Worm (Caenorhabditis elegans) whole organism, L4/young adult: ENCODE measurements around the gene nspb-9.

Experiments used
- W03F9.2 ChIP-seq: fragments of 150-350 bp; optimal IDR thresholded peaks from 2 replicates; lab custom pipeline; 2014; ENCODE audit warnings: missing biosample characterization, missing genetic modification characterization
- dao-5 ChIP-seq: sonication (generic microtip); optimal IDR thresholded peaks from 2 replicates; lab custom pipeline; 2016; ENCODE audit warnings: missing genotype, missing genetic modification characterization, moderate library complexity, missing compliant biosample characterization
- him-1 ChIP-seq: sonication (generic microtip); optimal IDR thresholded peaks from 2 replicates; lab custom pipeline; 2016; ENCODE audit warnings: missing genotype, missing genetic modification reagents, missing genetic modification characterization, missing compliant biosample characterization

ce11 chrII:14616402-14616801, 35.7 kb downstream of the nspb-9 start:
- no peak for TF ChIP-seq W03F9.2 (tag; lab: Kevin White, UChicago)
- TF ChIP-seq him-1 (tag; lab: Kevin White, UChicago), result no peak
- TF ChIP-seq dao-5 (tag; lab: Kevin White, UChicago), result no peak
